Worm (Caenorhabditis elegans) whole organism, midembryonic: ENCODE measurements around the gene enu-3.6.

Experiments used
- T22C8.4 ChIP-seq: fragments of 200-800 bp; sonication (Bioruptor generic); IDR thresholded peaks from 2 replicates; pipeline ENCODE4 v1.3.6; 2022; ENCODE audit warnings: missing genetic modification characterization, missing compliant biosample characterization
- cog-1 ChIP-seq: sonication (generic microtip); optimal IDR thresholded peaks from 2 replicates; lab custom pipeline; 2016; ENCODE audit warnings: missing genetic modification characterization, missing compliant biosample characterization
- flt-1 ChIP-seq: fragments of 200-800 bp; sonication (Bioruptor generic); IDR thresholded peaks from 2 replicates; pipeline ENCODE4 v1.3.6; 2022; ENCODE audit warnings: missing genetic modification characterization, missing compliant biosample characterization
- klf-2 ChIP-seq: fragments of 200-800 bp; sonication (Bioruptor generic); conservative IDR thresholded peaks from 2 replicates; pipeline ENCODE4 v1.3.6; 2022; ENCODE audit warnings: missing genetic modification reagents, missing genetic modification characterization, missing compliant biosample characterization
- med-1 ChIP-seq: sonication (generic microtip); optimal IDR thresholded peaks from 2 replicates; lab custom pipeline; 2017; ENCODE audit warnings: missing genetic modification characterization, mild to moderate bottlenecking, missing compliant biosample characterization, antibody characterized with exemption, missing genetic modification reagents; ENCODE audit not compliant: insufficient read depth
- ref-1 ChIP-seq: fragments of 200-800 bp; sonication (Bioruptor generic); conservative IDR thresholded peaks from 2 replicates; pipeline ENCODE4 v1.3.6; 2022; ENCODE audit warnings: missing genetic modification reagents, missing genetic modification characterization, missing compliant biosample characterization
- tab-1 ChIP-seq: fragments of 200-800 bp; sonication (Bioruptor generic); IDR thresholded peaks from 2 replicates; pipeline ENCODE4 v1.3.6; 2022; ENCODE audit warnings: missing genetic modification characterization, missing compliant biosample characterization
- ztf-23 ChIP-seq: fragments of 200-800 bp; sonication (Bioruptor generic); IDR thresholded peaks from 2 replicates; pipeline ENCODE4 v1.3.6; 2022; ENCODE audit warnings: missing genetic modification reagents, missing genetic modification characterization, missing compliant biosample characterization
- ztf-29 ChIP-seq: fragments of 200-800 bp; sonication (Bioruptor generic); IDR thresholded peaks from 2 replicates; pipeline ENCODE4 v1.3.6; 2022; ENCODE audit warnings: missing genetic modification reagents, missing genetic modification characterization, missing compliant biosample characterization

The enu-3.6 gene

DNA sequence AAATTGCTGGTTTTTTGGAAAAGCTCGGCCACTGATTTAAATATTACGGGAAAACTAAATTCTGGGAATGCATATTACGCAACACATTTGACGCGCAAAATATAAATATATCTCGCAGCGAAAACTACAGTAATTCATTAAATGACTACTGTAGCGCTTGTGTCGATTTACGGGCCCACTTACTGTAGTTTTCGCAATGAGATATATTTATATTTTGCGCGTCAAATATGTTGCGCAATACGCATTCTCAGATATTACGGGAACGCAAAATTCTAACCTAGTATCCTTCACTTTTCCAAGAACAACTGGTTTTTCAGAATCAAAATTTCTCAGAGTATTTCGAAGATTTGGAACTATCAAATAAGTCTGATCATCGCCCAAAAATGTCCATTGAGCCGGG lies 40.6 kb upstream of the enu-3.6 start:
- TF ChIP-seq ref-1 (GFP tag; lab: Robert Waterston, UW) = no peak
- no peak for TF ChIP-seq ztf-23 (GFP tag; lab: Robert Waterston, UW)
- no peak for TF ChIP-seq klf-2 (GFP tag; lab: Robert Waterston, UW)
- no peak for TF ChIP-seq T22C8.4
- no peak for TF ChIP-seq med-1 (GFP tag; lab: Kevin White, UChicago)
- TF ChIP-seq cog-1 (tag; lab: Kevin White, UChicago) = no peak
- no peak for TF ChIP-seq flt-1 (GFP tag; lab: Robert Waterston, UW)
- no peak for TF ChIP-seq tab-1 (GFP tag; lab: Robert Waterston, UW)
- no peak for TF ChIP-seq ztf-29 (GFP tag; lab: Robert Waterston, UW)

DNA sequence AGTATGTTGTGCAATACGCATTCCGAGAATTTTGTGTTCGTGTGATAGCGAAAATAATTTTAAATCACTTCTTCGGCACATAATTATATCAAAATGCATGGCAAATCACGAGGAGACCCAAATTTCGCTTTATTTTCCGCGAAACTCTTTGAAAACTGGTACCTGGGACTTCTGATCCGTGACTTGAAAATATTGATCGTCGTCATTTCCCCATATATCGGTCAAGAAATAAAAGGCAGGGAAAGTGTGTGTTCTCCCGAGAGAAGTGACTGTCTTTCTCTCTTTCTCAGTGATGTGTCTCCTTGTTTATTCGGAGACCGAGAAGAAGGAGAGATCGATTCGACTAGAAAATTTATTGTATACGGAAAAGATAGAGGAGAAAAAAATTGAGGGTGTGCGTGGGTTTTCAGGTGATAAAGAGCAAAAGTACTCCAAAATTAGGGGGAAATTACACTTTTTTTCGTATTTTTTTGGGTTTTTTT lies 39.0 kb upstream of the enu-3.6 start, which contains the start of gene W09D10.5:
Gene W09D10.5, minus strand, starts transcription at position 345 of the 482 bp plus-strand sequence.
- no peak for TF ChIP-seq cog-1 (tag; lab: Kevin White, UChicago)
- 0 out of 2 replicates have a peak, but pooled peaks have one; percentile 6 for TF ChIP-seq flt-1 (GFP tag; lab: Robert Waterston, UW)

DNA sequence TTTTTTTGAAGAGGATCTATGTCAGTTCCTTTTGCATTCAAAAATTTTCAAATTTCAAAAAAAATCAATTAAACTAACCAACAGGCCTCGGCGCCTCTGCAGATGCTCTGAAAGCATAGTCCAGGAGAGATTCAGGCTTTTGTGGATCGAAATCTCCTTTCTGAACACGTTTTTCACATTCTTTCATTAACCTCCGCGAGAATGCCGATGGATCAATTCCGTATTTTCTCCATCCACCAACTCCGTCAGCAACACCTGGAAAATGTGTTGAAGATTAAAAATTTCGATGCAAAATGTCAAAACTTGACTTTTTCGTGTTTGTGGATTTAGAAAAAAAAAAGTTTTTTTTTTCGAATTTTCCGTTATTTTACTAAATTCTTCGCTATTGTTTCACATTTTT lies 35.7 kb upstream of the enu-3.6 start:
- TF ChIP-seq cog-1 (tag; lab: Kevin White, UChicago) (no peak), med-1 (GFP tag; lab: Kevin White, UChicago) (no peak), ztf-29 (GFP tag; lab: Robert Waterston, UW) (no peak)

DNA sequence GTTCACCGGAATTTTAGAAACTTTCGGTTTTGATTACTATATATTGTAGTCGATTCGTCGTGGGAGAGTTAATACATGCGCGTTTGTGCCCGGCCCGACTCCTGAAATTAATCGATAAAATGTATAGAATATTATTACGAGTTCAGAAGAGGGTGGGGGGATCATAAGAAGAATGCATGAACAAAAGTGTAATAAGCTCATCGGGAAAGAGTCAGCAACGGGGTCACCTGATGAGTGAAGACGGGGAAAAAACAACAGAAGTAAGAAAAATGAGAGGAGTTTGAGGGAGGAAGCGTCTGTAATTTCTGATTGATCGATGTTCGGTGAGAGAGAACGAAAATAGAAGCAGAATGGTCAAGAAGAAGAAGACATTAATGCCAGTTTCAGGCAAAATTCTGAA lies 34.1 kb upstream of the enu-3.6 start, which contains the start of gene W09D10.4:
Gene W09D10.4, minus strand, starts transcription at position 101 of the 400 bp plus-strand sequence.
- TF ChIP-seq ztf-23 (GFP tag; lab: Robert Waterston, UW) = no peak
- no peak for TF ChIP-seq tab-1 (GFP tag; lab: Robert Waterston, UW)
- TF ChIP-seq cog-1 (tag; lab: Kevin White, UChicago) = no peak
- no peak for TF ChIP-seq ref-1 (GFP tag; lab: Robert Waterston, UW)
- no peak for TF ChIP-seq T22C8.4
- no peak for TF ChIP-seq ztf-29 (GFP tag; lab: Robert Waterston, UW)
- no peak for TF ChIP-seq klf-2 (GFP tag; lab: Robert Waterston, UW)
- TF ChIP-seq med-1 (GFP tag; lab: Kevin White, UChicago) = no peak
- TF ChIP-seq flt-1 (GFP tag; lab: Robert Waterston, UW) = no peak

DNA sequence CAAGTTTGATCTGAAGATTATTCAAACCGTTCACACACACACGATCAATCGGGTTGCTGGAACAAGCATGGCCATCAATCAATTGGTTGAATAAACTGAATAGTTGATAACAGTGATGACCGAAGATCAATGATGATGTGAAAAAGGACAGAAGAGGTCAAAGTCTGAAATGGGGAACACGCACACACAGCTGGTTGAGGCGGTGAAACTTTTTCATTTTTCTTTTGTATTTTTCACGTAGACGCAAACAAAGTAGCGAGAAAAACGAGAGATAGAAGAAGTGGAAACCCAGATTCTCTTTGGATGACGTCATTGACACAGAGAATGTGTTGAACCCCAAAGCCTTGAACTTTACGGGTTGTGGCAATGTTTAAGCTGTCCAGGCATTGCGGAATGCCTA lies 32.8 kb upstream of the enu-3.6 start:
- TF ChIP-seq ztf-29 (GFP tag; lab: Robert Waterston, UW) = no peak
- TF ChIP-seq ztf-23 (GFP tag; lab: Robert Waterston, UW) = no peak
- no peak for TF ChIP-seq klf-2 (GFP tag; lab: Robert Waterston, UW)
- TF ChIP-seq med-1 (GFP tag; lab: Kevin White, UChicago) = no peak
- no peak for TF ChIP-seq ref-1 (GFP tag; lab: Robert Waterston, UW)
- no peak for TF ChIP-seq flt-1 (GFP tag; lab: Robert Waterston, UW)
- TF ChIP-seq T22C8.4 = no peak
- no peak for TF ChIP-seq tab-1 (GFP tag; lab: Robert Waterston, UW)
- TF ChIP-seq cog-1 (tag; lab: Kevin White, UChicago) = no peak

DNA sequence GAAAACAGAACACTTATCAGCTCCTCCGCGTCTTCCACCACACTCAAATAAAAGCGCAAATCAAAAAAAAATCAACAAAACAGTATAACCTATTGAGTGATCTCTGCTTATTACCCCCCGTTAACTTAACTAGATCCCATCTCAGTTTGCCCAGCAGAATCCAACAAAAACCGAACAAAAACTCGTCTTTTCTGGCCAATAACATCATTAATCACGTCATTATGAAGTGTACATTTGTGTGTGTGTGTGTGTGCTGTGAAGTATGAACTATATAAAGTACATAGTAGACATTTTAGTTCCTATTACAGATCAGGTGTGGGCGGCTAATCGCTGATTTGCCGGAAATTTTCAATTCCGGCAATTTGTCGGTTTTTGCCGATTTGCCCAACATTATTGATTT lies 32.2 kb upstream of the enu-3.6 start:
- TF ChIP-seq cog-1 (tag; lab: Kevin White, UChicago) = no peak
- no peak for TF ChIP-seq ztf-29 (GFP tag; lab: Robert Waterston, UW)
- no peak for TF ChIP-seq tab-1 (GFP tag; lab: Robert Waterston, UW)
- no peak for TF ChIP-seq T22C8.4
- TF ChIP-seq ref-1 (GFP tag; lab: Robert Waterston, UW) = no peak
- TF ChIP-seq klf-2 (GFP tag; lab: Robert Waterston, UW) = no peak
- TF ChIP-seq flt-1 (GFP tag; lab: Robert Waterston, UW) = no peak
- TF ChIP-seq med-1 (GFP tag; lab: Kevin White, UChicago) = no peak
- TF ChIP-seq ztf-23 (GFP tag; lab: Robert Waterston, UW) = no peak

DNA sequence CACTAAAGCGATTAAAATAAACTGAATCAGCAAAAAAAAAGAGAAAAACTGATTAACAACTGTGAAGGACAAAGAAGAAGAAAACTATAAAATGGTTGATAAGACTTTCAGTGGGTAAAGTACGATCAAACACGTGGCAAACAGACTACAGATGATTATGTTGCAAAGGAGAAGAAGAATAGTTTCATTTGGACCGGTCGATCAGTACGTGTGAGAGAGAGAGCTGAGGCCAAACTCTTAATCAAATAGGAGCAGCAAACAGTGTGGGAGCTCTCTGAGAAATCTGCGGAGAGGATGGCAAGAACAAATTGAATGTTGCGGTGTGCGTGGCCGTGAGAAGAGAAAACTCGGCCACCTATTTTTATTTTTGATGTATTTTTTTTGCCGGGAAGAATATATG lies 31.2 kb upstream of the enu-3.6 start:
- no peak for TF ChIP-seq T22C8.4
- no peak for TF ChIP-seq tab-1 (GFP tag; lab: Robert Waterston, UW)
- no peak for TF ChIP-seq flt-1 (GFP tag; lab: Robert Waterston, UW)
- TF ChIP-seq klf-2 (GFP tag; lab: Robert Waterston, UW) = no peak
- TF ChIP-seq ref-1 (GFP tag; lab: Robert Waterston, UW) = no peak
- TF ChIP-seq ztf-23 (GFP tag; lab: Robert Waterston, UW) = no peak
- no peak for TF ChIP-seq ztf-29 (GFP tag; lab: Robert Waterston, UW)
- no peak for TF ChIP-seq cog-1 (tag; lab: Kevin White, UChicago)
- no peak for TF ChIP-seq med-1 (GFP tag; lab: Kevin White, UChicago)

DNA sequence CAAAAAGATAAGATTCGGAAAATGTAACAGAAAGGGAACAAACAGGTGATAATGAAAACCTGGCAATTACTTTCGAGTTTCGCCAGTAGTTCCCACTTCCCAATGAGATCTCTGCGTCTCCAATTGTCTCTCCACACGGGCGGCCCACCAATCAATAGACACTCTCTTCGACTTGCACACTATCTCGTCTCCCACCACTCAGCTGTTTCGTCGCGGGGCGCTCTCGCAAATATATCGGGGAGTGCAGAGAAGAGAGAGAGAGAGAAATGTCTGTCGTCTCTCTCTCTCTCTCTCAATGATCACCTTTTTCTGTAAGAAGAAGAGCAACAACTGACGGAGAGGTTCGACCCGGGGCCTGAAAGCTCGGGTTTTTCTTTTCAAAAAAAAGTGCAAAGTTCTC lies 30.1 kb upstream of the enu-3.6 start:
- TF ChIP-seq ref-1 (GFP tag; lab: Robert Waterston, UW) (no peak), ztf-29 (GFP tag; lab: Robert Waterston, UW) (no peak), ztf-23 (GFP tag; lab: Robert Waterston, UW) (peak; percentile 46; the same call in 1 of the 2 replicates), cog-1 (tag; lab: Kevin White, UChicago) (peak; percentile 26), flt-1 (GFP tag; lab: Robert Waterston, UW) (0 out of 2 replicates have a peak, but pooled peaks have one; percentile 39), T22C8.4 (peak; percentile 97)

DNA sequence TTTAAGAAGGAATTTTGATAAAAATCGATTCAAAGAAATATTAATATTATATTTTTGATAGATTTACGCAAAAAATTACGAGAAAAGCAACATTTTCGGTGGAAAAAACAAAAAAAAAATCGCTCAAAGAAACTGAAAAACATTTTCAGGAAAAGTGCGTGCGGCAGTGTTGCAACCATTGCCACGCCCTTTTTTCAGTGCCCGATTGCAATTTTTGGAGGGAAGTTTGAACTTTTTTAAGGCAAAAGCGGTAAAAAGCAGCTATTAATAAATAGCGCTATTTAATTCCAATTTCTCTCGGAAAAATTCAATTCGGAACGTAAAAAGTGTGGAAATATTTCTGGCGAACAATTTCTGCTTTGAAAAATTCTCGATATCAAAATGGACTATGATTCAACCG lies 29.2 kb upstream of the enu-3.6 start:
- no peak for TF ChIP-seq ref-1 (GFP tag; lab: Robert Waterston, UW)
- TF ChIP-seq ztf-29 (GFP tag; lab: Robert Waterston, UW) = no peak
- no peak for TF ChIP-seq cog-1 (tag; lab: Kevin White, UChicago)
- TF ChIP-seq flt-1 (GFP tag; lab: Robert Waterston, UW) = no peak
- no peak for TF ChIP-seq klf-2 (GFP tag; lab: Robert Waterston, UW)
- no peak for TF ChIP-seq ztf-23 (GFP tag; lab: Robert Waterston, UW)
- no peak for TF ChIP-seq T22C8.4
- TF ChIP-seq tab-1 (GFP tag; lab: Robert Waterston, UW) = no peak
- TF ChIP-seq med-1 (GFP tag; lab: Kevin White, UChicago) = no peak
